Worm (Caenorhabditis elegans) whole organism, L2 larva: ENCODE results near the gene pho-12.

Experiments
- R02D3.7 ChIP-seq: fragments of 150-350 bp; optimal IDR thresholded peaks from 2 replicates; lab custom pipeline; 2014; ENCODE audit warnings: missing biosample characterization, missing genetic modification characterization
- aly-2 ChIP-seq: fragments of 150-350 bp; optimal IDR thresholded peaks from 2 replicates; lab custom pipeline; 2014; ENCODE audit warnings: missing biosample characterization, missing genetic modification characterization
- crh-2 ChIP-seq: sonication (generic microtip); optimal IDR thresholded peaks from 2 replicates; lab custom pipeline; 2017; ENCODE audit warnings: missing biosample characterization, missing genetic modification characterization
- elt-1 ChIP-seq: fragments of 150-350 bp; optimal IDR thresholded peaks from 2 replicates; lab custom pipeline; 2014; ENCODE audit warnings: missing biosample characterization, missing genetic modification characterization
- sma-3 ChIP-seq: sonication (generic microtip); optimal IDR thresholded peaks from 2 replicates; lab custom pipeline; 2016; ENCODE audit warnings: missing genetic modification reagents, missing genetic modification characterization, missing compliant biosample characterization
- ztf-4 ChIP-seq: fragments of 150-350 bp; optimal IDR thresholded peaks from 2 replicates; lab custom pipeline; 2014; ENCODE audit warnings: missing biosample characterization, missing genetic modification characterization

DNA sequence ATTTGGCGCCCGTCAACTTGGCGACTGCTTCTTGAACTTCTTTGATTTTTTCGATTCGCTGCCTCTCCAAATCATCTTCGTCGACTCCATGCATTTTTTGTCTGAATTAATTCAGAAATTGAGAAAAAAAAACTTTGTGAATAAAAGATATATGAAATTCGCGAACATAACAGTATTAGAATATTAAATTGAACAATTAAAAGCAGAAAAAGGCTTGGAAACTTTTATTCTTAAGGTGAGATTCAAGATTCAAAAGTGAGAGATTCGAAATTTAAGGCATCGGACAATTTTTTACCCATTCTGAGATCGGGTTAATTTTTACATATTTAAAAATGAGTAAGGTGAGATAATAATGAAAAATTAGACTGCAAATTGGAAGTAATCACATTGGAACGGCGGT, 26.7 kb downstream of the pho-12 start, which contains the start of gene F33G12.3:
- TF ChIP-seq crh-2 (tag; lab: Kevin White, UChicago) (no peak), R02D3.7 (tag; lab: Kevin White, UChicago) (no peak), aly-2 (tag; lab: Kevin White, UChicago) (no peak), elt-1 (tag; lab: Kevin White, UChicago) (no peak), sma-3 (GFP tag; lab: Kevin White, UChicago) (no peak), ztf-4 (tag; lab: Kevin White, UChicago) (no peak)
